Fruit fly (Drosophila melanogaster) whole organism, embryonic: ENCODE results near the gene P58IPK.

Source experiments
- ATbp ChIP-seq: fragments of 200-800 bp; sonication (Bioruptor generic); optimal IDR thresholded peaks from 2 replicates; lab custom pipeline; 2017; ENCODE audit warnings: missing biosample characterization, mild to moderate bottlenecking, missing genetic modification characterization, missing genetic modification reagents
- CG10321 ChIP-seq: fragments of 200-800 bp; sonication (Bioruptor generic); IDR thresholded peaks from 2 replicates; pipeline ENCODE4 v1.3.6; 2022; ENCODE audit warnings: missing biosample characterization, missing genetic modification characterization
- CG10959 ChIP-seq: fragments of 200-800 bp; sonication (Bioruptor generic); IDR thresholded peaks from 2 replicates; pipeline ENCODE4 v1.3.6; 2022; ENCODE audit warnings: missing biosample characterization, missing genetic modification characterization
- CG11085 ChIP-seq: fragments of 200-800 bp; sonication (Bioruptor generic); IDR thresholded peaks from 2 replicates; pipeline ENCODE4 v1.3.6; 2022; ENCODE audit warnings: missing biosample characterization, missing genetic modification characterization
- CG12744 ChIP-seq: fragments of 200-800 bp; sonication (Bioruptor generic); optimal IDR thresholded peaks from 2 replicates; lab custom pipeline; 2016; ENCODE audit warnings: missing biosample characterization, missing genetic modification characterization
- CG13287 ChIP-seq: fragments of 200-800 bp; sonication (Bioruptor generic); IDR thresholded peaks from 2 replicates; pipeline ENCODE4 v1.3.6; 2022; ENCODE audit warnings: missing biosample characterization, missing genetic modification characterization; ENCODE audit not compliant: partially characterized antibody
- CG14441 ChIP-seq: fragments of 200-800 bp; sonication (Bioruptor generic); IDR thresholded peaks from 2 replicates; pipeline ENCODE4 v1.3.6; 2022; ENCODE audit warnings: missing biosample characterization, missing genetic modification characterization
- CG1647 ChIP-seq: fragments of 200-800 bp; sonication (Bioruptor generic); optimal IDR thresholded peaks from 3 replicates; lab custom pipeline; 2016; ENCODE audit warnings: missing biosample characterization, missing genetic modification characterization
- CG17359 ChIP-seq: fragments of 200-800 bp; sonication (Bioruptor generic); optimal IDR thresholded peaks from 3 replicates; lab custom pipeline; 2018; ENCODE audit warnings: missing biosample characterization, mild to moderate bottlenecking, missing genetic modification characterization, moderate library complexity
- CG18599 ChIP-seq: fragments of 200-800 bp; sonication (Bioruptor generic); optimal IDR thresholded peaks from 3 replicates; lab custom pipeline; 2017; ENCODE audit warnings: missing biosample characterization, missing genetic modification characterization, mild to moderate bottlenecking, moderate library complexity, missing genetic modification reagents
- CG30403 ChIP-seq: fragments of 200-800 bp; sonication (Bioruptor generic); optimal IDR thresholded peaks from 3 replicates; lab custom pipeline; 2016; ENCODE audit warnings: missing biosample characterization, missing genetic modification characterization
- CG34376 ChIP-seq: fragments of 200-800 bp; sonication (Bioruptor generic); optimal IDR thresholded peaks from 2 replicates; lab custom pipeline; 2018; ENCODE audit warnings: missing biosample characterization, mild to moderate bottlenecking, missing genetic modification characterization
- CG3838 ChIP-seq: fragments of 200-800 bp; sonication (Bioruptor generic); optimal IDR thresholded peaks from 3 replicates; lab custom pipeline; 2016; ENCODE audit warnings: missing biosample characterization, missing genetic modification characterization
- CG4328 ChIP-seq: fragments of 200-800 bp; sonication (Bioruptor generic); optimal IDR thresholded peaks from 3 replicates; lab custom pipeline; 2017; ENCODE audit warnings: missing biosample characterization, missing genetic modification reagents, missing genetic modification characterization
- CG6683 ChIP-seq: fragments of 200-800 bp; sonication (Bioruptor generic); optimal IDR thresholded peaks from 2 replicates; lab custom pipeline; 2017; ENCODE audit warnings: missing biosample characterization, mild to moderate bottlenecking, missing genetic modification characterization, missing genetic modification reagents
- CG7271 ChIP-seq: fragments of 200-800 bp; sonication (Bioruptor generic); optimal IDR thresholded peaks from 2 replicates; lab custom pipeline; 2018; ENCODE audit warnings: missing biosample characterization, mild to moderate bottlenecking, missing genetic modification characterization, moderate library complexity
- CG8388 ChIP-seq: fragments of 200-800 bp; sonication (Bioruptor generic); optimal IDR thresholded peaks from 2 replicates; lab custom pipeline; 2019; ENCODE audit warnings: missing biosample characterization, mild to moderate bottlenecking, missing genetic modification characterization, moderate library complexity
- CG8944 ChIP-seq: fragments of 200-800 bp; sonication (Bioruptor generic); optimal IDR thresholded peaks from 3 replicates; lab custom pipeline; 2016; ENCODE audit warnings: missing biosample characterization, missing genetic modification characterization
- Deaf1 ChIP-seq: fragments of 200-800 bp; optimal IDR thresholded peaks from 3 replicates; lab custom pipeline; 2019; ENCODE audit warnings: missing biosample characterization, mild to moderate bottlenecking, missing genetic modification characterization, moderate library complexity
- Ets97D ChIP-seq: fragments of 200-800 bp; sonication (Bioruptor generic); optimal IDR thresholded peaks from 3 replicates; lab custom pipeline; 2016; ENCODE audit warnings: missing biosample characterization, missing genetic modification characterization
- Fer1 ChIP-seq: fragments of 200-800 bp; sonication (Bioruptor generic); optimal IDR thresholded peaks from 2 replicates; lab custom pipeline; 2017; ENCODE audit warnings: missing biosample characterization, mild to moderate bottlenecking, missing genetic modification characterization
- HHEX ChIP-seq: fragments of 200-800 bp; sonication (Bioruptor generic); optimal IDR thresholded peaks from 3 replicates; lab custom pipeline; 2017; ENCODE audit warnings: missing biosample characterization, mild to moderate bottlenecking, missing genetic modification characterization, missing genetic modification reagents
- HLHmδ ChIP-seq: fragments of 200-800 bp; sonication (Bioruptor generic); optimal IDR thresholded peaks from 2 replicates; lab custom pipeline; 2018; ENCODE audit warnings: missing biosample characterization, mild to moderate bottlenecking, missing genetic modification characterization, moderate library complexity
- Hand ChIP-seq: fragments of 200-800 bp; sonication (Bioruptor generic); optimal IDR thresholded peaks from 2 replicates; lab custom pipeline; 2017; ENCODE audit warnings: mild to moderate bottlenecking, missing biosample characterization, missing genetic modification reagents, missing genetic modification characterization
- Oli ChIP-seq: fragments of 200-800 bp; sonication (Bioruptor generic); optimal IDR thresholded peaks from 2 replicates; lab custom pipeline; 2018; ENCODE audit warnings: missing biosample characterization, mild to moderate bottlenecking, missing genetic modification characterization, moderate library complexity
- Pdp1 ChIP-seq, 2 experiments: fragments of 200-800 bp; sonication (Bioruptor generic); optimal IDR thresholded peaks; 3 replicates each; lab custom pipeline; 2016; ENCODE audit warnings: missing biosample characterization in 2 of 2, missing genetic modification characterization in 2 of 2, mild to moderate bottlenecking in 1 of 2, moderate library complexity in 1 of 2
- Rx ChIP-seq: fragments of 200-800 bp; sonication (Bioruptor generic); IDR thresholded peaks from 2 replicates; pipeline ENCODE4 v1.3.6; 2022; ENCODE audit warnings: missing biosample characterization, missing genetic modification characterization
- Sin3A ChIP-seq: fragments of >200 bp; optimal IDR thresholded peaks from 2 replicates; lab custom pipeline; 2018
- Xbp1 ChIP-seq: fragments of 200-800 bp; sonication (Bioruptor generic); optimal IDR thresholded peaks from 3 replicates; lab custom pipeline; 2016; ENCODE audit warnings: missing biosample characterization, mild to moderate bottlenecking, missing genetic modification characterization
- btn ChIP-seq: fragments of 200-800 bp; sonication (Bioruptor generic); optimal IDR thresholded peaks from 2 replicates; lab custom pipeline; 2016; ENCODE audit warnings: missing biosample characterization, missing genetic modification characterization
- cas ChIP-seq: fragments of 200-800 bp; sonication (Bioruptor generic); IDR thresholded peaks from 2 replicates; pipeline ENCODE4 v1.3.6; 2022; ENCODE audit warnings: missing biosample characterization, missing genetic modification characterization
- caup ChIP-seq: fragments of 200-800 bp; sonication (Bioruptor generic); optimal IDR thresholded peaks from 3 replicates; lab custom pipeline; 2017; ENCODE audit warnings: missing biosample characterization, mild to moderate bottlenecking, missing genetic modification characterization, moderate library complexity; ENCODE audit not compliant: severe bottlenecking
- chif ChIP-seq, 2 experiments: fragments of 200-800 bp; sonication (Bioruptor generic); optimal IDR thresholded peaks; 3 replicates each; lab custom pipeline; 2016; ENCODE audit warnings: missing biosample characterization in 2 of 2, missing genetic modification characterization in 2 of 2
- da ChIP-seq: fragments of 200-800 bp; sonication (Bioruptor generic); optimal IDR thresholded peaks from 2 replicates; lab custom pipeline; 2016; ENCODE audit warnings: missing biosample characterization, missing genetic modification characterization
- danr ChIP-seq: fragments of 200-800 bp; sonication (Bioruptor generic); IDR thresholded peaks from 2 replicates; pipeline ENCODE4 v1.3.6; 2022; ENCODE audit warnings: missing biosample characterization, missing genetic modification characterization
- dpn ChIP-seq, 2 experiments: fragments of 200-800 bp; sonication (Bioruptor generic); optimal IDR thresholded peaks; 3 replicates each; lab custom pipeline; 2016; ENCODE audit warnings: missing biosample characterization in 2 of 2, missing genetic modification characterization in 2 of 2
- esg ChIP-seq: fragments of 200-800 bp; sonication (Bioruptor generic); conservative IDR thresholded peaks from 2 replicates; pipeline ENCODE4 v1.3.6; 2022; ENCODE audit warnings: missing biosample characterization, missing genetic modification characterization
- gcm ChIP-seq: fragments of 200-800 bp; sonication (Bioruptor generic); optimal IDR thresholded peaks from 2 replicates; lab custom pipeline; 2019; ENCODE audit warnings: missing biosample characterization, mild to moderate bottlenecking, missing genetic modification characterization, moderate library complexity
- grn ChIP-seq: fragments of 200-800 bp; sonication (Bioruptor generic); optimal IDR thresholded peaks from 3 replicates; lab custom pipeline; 2017; ENCODE audit warnings: missing biosample characterization, missing genetic modification characterization
- jing ChIP-seq: fragments of 200-800 bp; sonication (Bioruptor generic); optimal IDR thresholded peaks from 2 replicates; lab custom pipeline; 2018; ENCODE audit warnings: missing biosample characterization, mild to moderate bottlenecking, missing genetic modification characterization
- ken ChIP-seq: fragments of 200-800 bp; sonication (Bioruptor generic); IDR thresholded peaks from 3 replicates; pipeline ENCODE4 v1.3.6; 2022; ENCODE audit warnings: missing biosample characterization, missing genetic modification characterization
- lab ChIP-seq: fragments of 200-800 bp; sonication (Bioruptor generic); optimal IDR thresholded peaks from 3 replicates; lab custom pipeline; 2017; ENCODE audit warnings: missing biosample characterization, missing genetic modification characterization, mild to moderate bottlenecking, moderate library complexity, missing genetic modification reagents
- mirr ChIP-seq: fragments of 200-800 bp; sonication (Bioruptor generic); optimal IDR thresholded peaks from 3 replicates; lab custom pipeline; 2018; ENCODE audit warnings: missing biosample characterization, mild to moderate bottlenecking, missing genetic modification characterization
- nau ChIP-seq: fragments of 200-800 bp; sonication (Bioruptor generic); optimal IDR thresholded peaks from 3 replicates; lab custom pipeline; 2017; ENCODE audit warnings: missing biosample characterization, mild to moderate bottlenecking, missing genetic modification characterization, missing genetic modification reagents
- pan ChIP-seq, 4 experiments: fragments of >200 bp in 3 of 4; fragments of 200-800 bp in 1 of 4; sonication (Bioruptor generic) in 1 of 4; optimal IDR thresholded peaks in 3 of 4; IDR thresholded peaks in 1 of 4; 2 replicates each; pipeline versions ENCODE4 v1.3.6 to Lab custom; 2017 to 2022; ENCODE audit warnings: missing biosample characterization in 2 of 4, missing genetic modification characterization in 2 of 4, mixed read lengths in 1 of 4
- peb ChIP-seq: fragments of 200-800 bp; sonication (Bioruptor generic); IDR thresholded peaks from 2 replicates; pipeline ENCODE4 v1.3.6; 2022; ENCODE audit warnings: missing biosample characterization, missing genetic modification characterization
- trh ChIP-seq: fragments of 200-800 bp; sonication (Bioruptor generic); optimal IDR thresholded peaks from 2 replicates; lab custom pipeline; 2016; ENCODE audit warnings: missing biosample characterization, missing genetic modification characterization
- twi ChIP-seq: fragments of 200-800 bp; optimal IDR thresholded peaks from 2 replicates; lab custom pipeline; 2019; ENCODE audit warnings: missing biosample characterization, mild to moderate bottlenecking, missing genetic modification characterization, moderate library complexity
- zen ChIP-seq: fragments of 200-800 bp; sonication (Bioruptor generic); optimal IDR thresholded peaks from 3 replicates; lab custom pipeline; 2018; ENCODE audit warnings: missing biosample characterization, mild to moderate bottlenecking, missing genetic modification characterization, moderate library complexity

The P58IPK gene

DNA sequence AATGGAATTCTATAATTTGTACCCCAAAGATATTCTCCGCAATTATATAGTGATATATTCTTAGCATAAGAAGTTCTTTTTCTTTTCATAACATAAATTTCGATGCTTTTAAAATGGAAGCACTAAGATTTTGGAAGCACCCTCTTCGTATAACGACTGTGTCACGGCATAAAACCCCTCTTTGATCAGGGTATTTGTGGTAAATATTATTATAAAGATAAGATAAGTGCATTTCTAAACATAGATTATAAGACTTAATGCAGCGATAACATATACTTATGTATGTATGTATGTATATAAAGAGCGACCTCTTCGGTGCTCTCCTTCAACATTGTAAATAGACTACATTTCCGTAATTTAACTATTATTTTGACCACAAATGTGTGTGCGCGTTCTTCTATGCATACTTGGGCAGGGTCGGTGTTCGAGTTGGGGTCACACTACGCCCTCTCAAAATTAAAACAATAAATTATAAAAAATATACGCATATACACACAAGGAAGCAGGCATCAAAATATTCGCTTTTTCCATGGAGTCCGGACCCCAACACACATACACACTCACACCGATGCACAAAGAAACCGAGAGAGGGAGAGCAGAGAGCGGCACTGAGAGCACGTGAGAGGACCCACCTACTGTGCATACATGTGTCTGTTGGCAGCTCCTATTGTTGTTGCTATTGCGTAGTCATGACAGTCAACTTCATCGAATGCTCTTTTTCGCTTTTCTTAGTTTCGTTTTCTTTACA lies 36.3 kb upstream of the P58IPK start (continued):
- TF ChIP-seq cas, result no peak
- TF ChIP-seq CG8944, result no peak
- peak; percentile 27 for TF ChIP-seq ATbp (GFP tag; lab: Kevin White, UChicago)
- peak; percentile 17 for TF ChIP-seq CG17359 (tag; lab: Kevin White, UChicago)
- no peak for TF ChIP-seq CG1647 (GFP tag; lab: Kevin White, UChicago)
- no peak for TF ChIP-seq dpn (GFP tag; optimal IDR thresholded peaks at IDR 0.05; lab: Kevin White, UChicago)
- TF ChIP-seq CG8388 (GFP tag; lab: Kevin White, UChicago), result no peak
- TF ChIP-seq nau (GFP tag; lab: Kevin White, UChicago), result no peak
- TF ChIP-seq lab (GFP tag; lab: Kevin White, UChicago), result peak; percentile 36
- no peak for TF ChIP-seq chif (GFP tag; optimal IDR thresholded peaks at IDR 0.05; lab: Kevin White, UChicago)
- TF ChIP-seq Pdp1 (GFP tag; optimal IDR thresholded peaks at IDR 0.05; lab: Kevin White, UChicago), result peak in 1 of 2 experiments; percentile 63
- TF ChIP-seq CG7271 (tag; lab: Kevin White, UChicago), result no peak
- no peak for TF ChIP-seq btn (GFP tag; lab: Kevin White, UChicago)
- no peak for TF ChIP-seq CG10959 (GFP tag; lab: Robert Waterston, UW)
- TF ChIP-seq CG4328, result no peak
- TF ChIP-seq esg (GFP tag; lab: Robert Waterston, UW), result no peak
- no peak for TF ChIP-seq ken (GFP tag; lab: Robert Waterston, UW)
- no peak for TF ChIP-seq peb (GFP tag; lab: Robert Waterston, UW)
- peak; percentile 22 for TF ChIP-seq twi (tag; lab: Kevin White, UChicago)
- TF ChIP-seq da (GFP tag; lab: Kevin White, UChicago), result no peak
- no peak for TF ChIP-seq Oli (tag; lab: Kevin White, UChicago)
- TF ChIP-seq danr, result no peak
- no peak for TF ChIP-seq CG3838 (GFP tag; lab: Kevin White, UChicago)
- no peak for TF ChIP-seq CG11085
- no peak for TF ChIP-seq CG13287 (GFP tag; lab: Robert Waterston, UW)
- TF ChIP-seq gcm (GFP tag; lab: Kevin White, UChicago), result no peak
- peak; percentile 41 for TF ChIP-seq HLHmδ (GFP tag; lab: Kevin White, UChicago)
- no peak for TF ChIP-seq Hand
- TF ChIP-seq zen (tag; lab: Kevin White, UChicago), result no peak
- TF ChIP-seq Ets97D (GFP tag; lab: Kevin White, UChicago), result no peak
- TF ChIP-seq mirr (GFP tag; lab: Kevin White, UChicago), result peak; percentile 1
- no peak for TF ChIP-seq Rx
- TF ChIP-seq pan (optimal IDR thresholded peaks at IDR 0.05; lab: Kevin White, UChicago), result no peak
- TF ChIP-seq pan (GFP tag; optimal IDR thresholded peaks at IDR 0.05 in 1 of 2, IDR thresholded peaks at IDR 0.05 in 1 of 2), result no peak
- TF ChIP-seq CG14441, result no peak
- TF ChIP-seq HHEX (GFP tag; lab: Kevin White, UChicago), result no peak
- no peak for TF ChIP-seq CG30403
- TF ChIP-seq caup (GFP tag; lab: Kevin White, UChicago), result no peak
- no peak for TF ChIP-seq CG10321 (GFP tag; lab: Robert Waterston, UW)
- no peak for TF ChIP-seq jing (GFP tag; lab: Kevin White, UChicago)
- no peak for TF ChIP-seq CG34376
- no peak for TF ChIP-seq trh
- no peak for TF ChIP-seq Xbp1 (GFP tag; lab: Kevin White, UChicago)
- TF ChIP-seq CG6683 (GFP tag; lab: Kevin White, UChicago), result peak; percentile 19
- TF ChIP-seq Sin3A (lab: Kevin White, UChicago), result no peak
- TF ChIP-seq CG18599, result no peak
- no peak for TF ChIP-seq CG12744 (GFP tag; lab: Kevin White, UChicago)
- TF ChIP-seq Deaf1, result no peak
- peak; percentile 50 for TF ChIP-seq grn (GFP tag; lab: Kevin White, UChicago)
- TF ChIP-seq Fer1 (GFP tag; lab: Kevin White, UChicago), result peak; percentile 26
